Worm (Caenorhabditis elegans): ENCODE results near the gene oac-59.
A peak's percentile ranks its signal among the peaks of the same experiment; 100 is the strongest.

oac-59 gene

ce11 chrIV:12278507-12278906, 22.6 kb downstream of the oac-59 start, which contains the start of the genes tag-335 and vkmt-1 (continued):
- peak; percentile 74 for TF ChIP-seq lsl-1 (GFP tag; optimal IDR thresholded peaks at IDR 0.05)
- no peak for TF ChIP-seq C06A6.2 (GFP tag; conservative IDR thresholded peaks at IDR 0.05)
- no peak for TF ChIP-seq attf-3 (GFP tag; conservative IDR thresholded peaks at IDR 0.05)
- TF ChIP-seq lin-54 (GFP tag; optimal IDR thresholded peaks at IDR 0.05) = no peak
- no peak for TF ChIP-seq zim-3 (tag; optimal IDR thresholded peaks at IDR 0.05)
- no peak for TF ChIP-seq ceh-40 (GFP tag; IDR thresholded peaks at IDR 0.05)
- TF ChIP-seq F57C9.4 (tag; optimal IDR thresholded peaks at IDR 0.05) = no peak
- no peak for TF ChIP-seq F39B2.1 (GFP tag; IDR thresholded peaks at IDR 0.05)
- no peak for TF ChIP-seq egl-18 (GFP tag; IDR thresholded peaks at IDR 0.05)
- TF ChIP-seq lag-1 (GFP tag; IDR thresholded peaks at IDR 0.05) = no peak
- TF ChIP-seq let-526 (GFP tag; IDR thresholded peaks at IDR 0.05) = no peak
- TF ChIP-seq attf-5 (GFP tag; optimal IDR thresholded peaks at IDR 0.05) = no peak
- TF ChIP-seq unc-62 (GFP tag; optimal IDR thresholded peaks at IDR 0.05) = no peak
- no peak for TF ChIP-seq snpc-3.4 (tag; optimal IDR thresholded peaks at IDR 0.05)
- peak; percentile 77 for TF ChIP-seq F33H1.4 (GFP tag; IDR thresholded peaks at IDR 0.05)

ce11 chrIV:12275892-12276291, 25.2 kb downstream of the oac-59 start, which contains the start of gene vps-8:
vps-8 (minus strand) TSS chrIV:12275992.
- TF ChIP-seq tlf-1 (GFP tag; optimal IDR thresholded peaks at IDR 0.05) = peak; percentile 1
- no peak for TF ChIP-seq ztf-3 (GFP tag; optimal IDR thresholded peaks at IDR 0.05)

- no peak for TF ChIP-seq F37B4.10 (GFP tag; IDR thresholded peaks at IDR 0.05)
- no peak for TF ChIP-seq hmg-20 (GFP tag; IDR thresholded peaks at IDR 0.05)
- TF ChIP-seq T07F8.4 (tag; optimal IDR thresholded peaks at IDR 0.05) = no peak
- no peak for TF ChIP-seq F52B5.7 (tag; optimal IDR thresholded peaks at IDR 0.05)
- TF ChIP-seq F33H1.4 (GFP tag; IDR thresholded peaks at IDR 0.05) = no peak
- no peak for TF ChIP-seq lin-54 (GFP tag; optimal IDR thresholded peaks at IDR 0.05)
- no peak for TF ChIP-seq nhr-90 (tag; optimal IDR thresholded peaks at IDR 0.05)
- no peak for TF ChIP-seq ztf-22 (GFP tag; optimal IDR thresholded peaks at IDR 0.05)
- TF ChIP-seq Y56A3A.18 (GFP tag; IDR thresholded peaks at IDR 0.05) = no peak
- no peak for TF ChIP-seq pbrm-1 (GFP tag; IDR thresholded peaks at IDR 0.05)
- no peak for TF ChIP-seq mel-28 (tag; optimal IDR thresholded peaks at IDR 0.05; ENCODE audit: borderline replicate concordance)
- no peak for TF ChIP-seq let-526 (GFP tag; IDR thresholded peaks at IDR 0.05)
- no peak for TF ChIP-seq unc-62 (GFP tag; optimal IDR thresholded peaks at IDR 0.05)
- no peak for TF ChIP-seq lin-35 (GFP tag; optimal IDR thresholded peaks at IDR 0.05)
Measured at ce11 chrIV:12274365-12274764, 26.7 kb downstream of the oac-59 start.

- TF ChIP-seq F57A8.1 (GFP tag; optimal IDR thresholded peaks at IDR 0.05) = no peak
- no peak for TF ChIP-seq ceh-40 (GFP tag; IDR thresholded peaks at IDR 0.05)
- no peak for TF ChIP-seq aptf-2 (GFP tag; conservative IDR thresholded peaks at IDR 0.05)
- no peak for TF ChIP-seq die-1 (tag; optimal IDR thresholded peaks at IDR 0.05)
- no peak for TF ChIP-seq rcor-1 (GFP tag; IDR thresholded peaks at IDR 0.05)
- no peak for TF ChIP-seq C06A6.2 (GFP tag; conservative IDR thresholded peaks at IDR 0.05)
- no peak for TF ChIP-seq ccch-3 (GFP tag; optimal IDR thresholded peaks at IDR 0.05)
- no peak for TF ChIP-seq tbp1 (GFP tag; optimal IDR thresholded peaks at IDR 0.05)
- TF ChIP-seq mes-4 (tag; optimal IDR thresholded peaks at IDR 0.05) = no peak
- no peak for TF ChIP-seq lir-1 (GFP tag; conservative IDR thresholded peaks at IDR 0.05)
- no peak for TF ChIP-seq lag-1 (GFP tag; IDR thresholded peaks at IDR 0.05)
- no peak for TF ChIP-seq nhr-179 (tag; optimal IDR thresholded peaks at IDR 0.05)
- no peak for TF ChIP-seq snpc-1.1 (tag; optimal IDR thresholded peaks at IDR 0.05; ENCODE audit: insufficient read depth)
- TF ChIP-seq F37B4.10 (GFP tag; IDR thresholded peaks at IDR 0.05) = no peak
- no peak for TF ChIP-seq snpc-3.4 (tag; optimal IDR thresholded peaks at IDR 0.05)
- no peak for TF ChIP-seq mel-28 (tag; optimal IDR thresholded peaks at IDR 0.05; ENCODE audit: borderline replicate concordance)
- TF ChIP-seq F33H1.4 (GFP tag; IDR thresholded peaks at IDR 0.05) = no peak
- no peak for TF ChIP-seq B0019.2 (GFP tag; conservative IDR thresholded peaks at IDR 0.05)
- no peak for TF ChIP-seq ceh-91 (GFP tag; IDR thresholded peaks at IDR 0.05)
- TF ChIP-seq B0035.1 (tag; optimal IDR thresholded peaks at IDR 0.05) = no peak
Measured at ce11 chrIV:12270392-12270791, 30.7 kb downstream of the oac-59 start, which contains the start of gene C42C1.3. C42C1.3 (minus strand) TSS chrIV:12270492.
